Fruit fly (Drosophila melanogaster) whole organism, embryonic: ENCODE measurements around the gene lectin-28C.

Experiments used
- CG11247 ChIP-seq: fragments of 200-800 bp; sonication (Bioruptor generic); IDR thresholded peaks from 2 replicates; pipeline ENCODE4 v1.3.6; 2022; ENCODE audit warnings: missing biosample characterization, missing genetic modification characterization
- CG14014 ChIP-seq: fragments of 200-800 bp; sonication (Bioruptor generic); IDR thresholded peaks from 2 replicates; pipeline ENCODE4 v1.3.6; 2022; ENCODE audit warnings: missing biosample characterization, missing genetic modification characterization
- CG14441 ChIP-seq: fragments of 200-800 bp; sonication (Bioruptor generic); IDR thresholded peaks from 2 replicates; pipeline ENCODE4 v1.3.6; 2022; ENCODE audit warnings: missing biosample characterization, missing genetic modification characterization
- CG1529 ChIP-seq: fragments of 200-800 bp; sonication (Bioruptor generic); optimal IDR thresholded peaks from 3 replicates; lab custom pipeline; 2018; ENCODE audit warnings: missing biosample characterization, missing genetic modification characterization
- CG17186 ChIP-seq: fragments of 200-800 bp; sonication (Bioruptor generic); optimal IDR thresholded peaks from 3 replicates; lab custom pipeline; 2017; ENCODE audit warnings: missing biosample characterization, missing genetic modification reagents, missing genetic modification characterization
- CG17361 ChIP-seq: fragments of 200-800 bp; sonication (Bioruptor generic); IDR thresholded peaks from 3 replicates; pipeline ENCODE4 v1.3.6; 2022; ENCODE audit warnings: missing biosample characterization, missing genetic modification characterization
- CG17829 ChIP-seq: fragments of 200-800 bp; optimal IDR thresholded peaks from 2 replicates; lab custom pipeline; 2019; ENCODE audit warnings: missing biosample characterization, mild to moderate bottlenecking, missing genetic modification characterization, moderate library complexity
- CG17912 ChIP-seq: fragments of 200-800 bp; sonication (Bioruptor generic); optimal IDR thresholded peaks from 2 replicates; lab custom pipeline; 2018; ENCODE audit warnings: missing biosample characterization, mild to moderate bottlenecking, missing genetic modification characterization
- CG2199 ChIP-seq: fragments of 200-800 bp; sonication (Bioruptor generic); IDR thresholded peaks from 3 replicates; pipeline ENCODE4 v1.3.6; 2022; ENCODE audit warnings: missing biosample characterization, missing genetic modification characterization
- CG2202 ChIP-seq: fragments of 200-800 bp; sonication (Bioruptor generic); optimal IDR thresholded peaks from 2 replicates; lab custom pipeline; 2018; ENCODE audit warnings: missing biosample characterization, mild to moderate bottlenecking, missing genetic modification characterization
- CG32532 ChIP-seq: fragments of 200-800 bp; sonication (Bioruptor generic); IDR thresholded peaks from 2 replicates; pipeline ENCODE4 v1.3.6; 2022; ENCODE audit warnings: missing biosample characterization, missing genetic modification characterization
- CG32767 ChIP-seq: fragments of 200-800 bp; sonication (Bioruptor generic); IDR thresholded peaks from 2 replicates; pipeline ENCODE4 v1.3.6; 2022; ENCODE audit warnings: missing biosample characterization, missing genetic modification characterization
- CG3281 ChIP-seq: fragments of 200-800 bp; sonication (Bioruptor generic); optimal IDR thresholded peaks from 3 replicates; lab custom pipeline; 2017; ENCODE audit warnings: missing biosample characterization, mild to moderate bottlenecking, missing genetic modification characterization
- CG4424 ChIP-seq: fragments of 200-800 bp; sonication (Bioruptor generic); optimal IDR thresholded peaks from 3 replicates; lab custom pipeline; 2016; ENCODE audit warnings: missing biosample characterization, missing genetic modification characterization
- CG6254 ChIP-seq: fragments of 200-800 bp; sonication (Bioruptor generic); optimal IDR thresholded peaks from 3 replicates; lab custom pipeline; 2017; ENCODE audit warnings: mild to moderate bottlenecking, missing biosample characterization, missing genetic modification reagents, missing genetic modification characterization
- CG6813 ChIP-seq: fragments of 200-800 bp; sonication (Bioruptor generic); optimal IDR thresholded peaks from 2 replicates; lab custom pipeline; 2017; ENCODE audit warnings: missing biosample characterization, missing genetic modification characterization, mild to moderate bottlenecking, moderate library complexity, missing genetic modification reagents
- CG6854 ChIP-seq: fragments of 200-800 bp; sonication (Bioruptor generic); optimal IDR thresholded peaks from 3 replicates; lab custom pipeline; 2017; ENCODE audit warnings: missing biosample characterization, mild to moderate bottlenecking, missing genetic modification characterization
- CG7786 ChIP-seq: fragments of 200-800 bp; sonication (Bioruptor generic); optimal IDR thresholded peaks from 2 replicates; lab custom pipeline; 2016; ENCODE audit warnings: missing biosample characterization, missing genetic modification characterization
- CG9609 ChIP-seq: fragments of 200-800 bp; sonication (Bioruptor generic); optimal IDR thresholded peaks from 3 replicates; lab custom pipeline; 2016; ENCODE audit warnings: missing biosample characterization, missing genetic modification characterization
- CG9727 ChIP-seq: fragments of 200-800 bp; sonication (Bioruptor generic); optimal IDR thresholded peaks from 3 replicates; lab custom pipeline; 2017; ENCODE audit warnings: missing biosample characterization, mild to moderate bottlenecking, missing genetic modification characterization
- CTCF ChIP-seq: fragments of 200-800 bp; sonication (Bioruptor generic); optimal IDR thresholded peaks from 2 replicates; lab custom pipeline; 2017; ENCODE audit warnings: missing biosample characterization, mild to moderate bottlenecking, missing genetic modification characterization, moderate library complexity
- Fer1 ChIP-seq: fragments of 200-800 bp; sonication (Bioruptor generic); optimal IDR thresholded peaks from 2 replicates; lab custom pipeline; 2017; ENCODE audit warnings: missing biosample characterization, mild to moderate bottlenecking, missing genetic modification characterization
- Fer3 ChIP-seq: fragments of 200-800 bp; sonication (Bioruptor generic); optimal IDR thresholded peaks from 2 replicates; lab custom pipeline; 2018; ENCODE audit warnings: missing biosample characterization, mild to moderate bottlenecking, missing genetic modification characterization, moderate library complexity
- HLH3B ChIP-seq: fragments of 200-800 bp; sonication (Bioruptor generic); IDR thresholded peaks from 2 replicates; pipeline ENCODE4 v1.3.6; 2022; ENCODE audit warnings: missing biosample characterization, missing genetic modification characterization
- Hand ChIP-seq: fragments of 200-800 bp; sonication (Bioruptor generic); optimal IDR thresholded peaks from 2 replicates; lab custom pipeline; 2017; ENCODE audit warnings: mild to moderate bottlenecking, missing biosample characterization, missing genetic modification reagents, missing genetic modification characterization
- HmgZ ChIP-seq: fragments of 200-800 bp; sonication (Bioruptor generic); optimal IDR thresholded peaks from 2 replicates; lab custom pipeline; 2018; ENCODE audit warnings: missing biosample characterization, mild to moderate bottlenecking, missing genetic modification characterization
- Hsf ChIP-seq: fragments of 200-800 bp; sonication (Bioruptor generic); optimal IDR thresholded peaks from 3 replicates; lab custom pipeline; 2016; ENCODE audit warnings: missing biosample characterization, missing genetic modification characterization
- Neu2 ChIP-seq: fragments of 200-800 bp; sonication (Bioruptor generic); optimal IDR thresholded peaks from 3 replicates; lab custom pipeline; 2016; ENCODE audit warnings: missing biosample characterization, missing genetic modification characterization, borderline replicate concordance
- Oli ChIP-seq: fragments of 200-800 bp; sonication (Bioruptor generic); optimal IDR thresholded peaks from 2 replicates; lab custom pipeline; 2018; ENCODE audit warnings: missing biosample characterization, mild to moderate bottlenecking, missing genetic modification characterization, moderate library complexity
- Pdp1 ChIP-seq, 2 experiments: fragments of 200-800 bp; sonication (Bioruptor generic); optimal IDR thresholded peaks; 3 replicates each; lab custom pipeline; 2016; ENCODE audit warnings: missing biosample characterization in 2 of 2, missing genetic modification characterization in 2 of 2, mild to moderate bottlenecking in 1 of 2, moderate library complexity in 1 of 2
- Rx ChIP-seq: fragments of 200-800 bp; sonication (Bioruptor generic); IDR thresholded peaks from 2 replicates; pipeline ENCODE4 v1.3.6; 2022; ENCODE audit warnings: missing biosample characterization, missing genetic modification characterization
- Sox100B ChIP-seq: fragments of 200-800 bp; sonication (Bioruptor generic); optimal IDR thresholded peaks from 3 replicates; lab custom pipeline; 2018; ENCODE audit warnings: missing biosample characterization, mild to moderate bottlenecking, missing genetic modification characterization
- ara ChIP-seq: fragments of 200-800 bp; sonication (Bioruptor generic); IDR thresholded peaks from 2 replicates; pipeline ENCODE4 v1.3.6; 2022; ENCODE audit warnings: missing biosample characterization, missing genetic modification characterization
- bcd ChIP-seq: fragments of 200-800 bp; sonication (Bioruptor generic); optimal IDR thresholded peaks from 2 replicates; lab custom pipeline; 2017; ENCODE audit warnings: missing biosample characterization, mild to moderate bottlenecking, missing genetic modification characterization
- bowl ChIP-seq: fragments of 200-800 bp; sonication (Bioruptor generic); IDR thresholded peaks from 2 replicates; pipeline ENCODE4 v1.3.6; 2022; ENCODE audit warnings: missing biosample characterization, missing genetic modification characterization
- caup ChIP-seq: fragments of 200-800 bp; sonication (Bioruptor generic); optimal IDR thresholded peaks from 3 replicates; lab custom pipeline; 2017; ENCODE audit warnings: missing biosample characterization, mild to moderate bottlenecking, missing genetic modification characterization, moderate library complexity; ENCODE audit not compliant: severe bottlenecking
- chinmo ChIP-seq: fragments of 200-800 bp; sonication (Bioruptor generic); IDR thresholded peaks from 4 replicates; pipeline ENCODE4 v1.3.6; 2022; ENCODE audit warnings: missing biosample characterization, missing genetic modification characterization; ENCODE audit not compliant: partially characterized antibody
- chm ChIP-seq: fragments of 200-800 bp; sonication (Bioruptor generic); IDR thresholded peaks from 2 replicates; pipeline ENCODE4 v1.3.6; 2022; ENCODE audit warnings: missing biosample characterization, missing genetic modification characterization
- dimm ChIP-seq: fragments of 200-800 bp; sonication (Bioruptor generic); IDR thresholded peaks from 2 replicates; pipeline ENCODE4 v1.3.6; 2022; ENCODE audit warnings: missing biosample characterization, missing genetic modification characterization
- dpn ChIP-seq, 2 experiments: fragments of 200-800 bp; sonication (Bioruptor generic); optimal IDR thresholded peaks; 3 replicates each; lab custom pipeline; 2016; ENCODE audit warnings: missing biosample characterization in 2 of 2, missing genetic modification characterization in 2 of 2
- grau ChIP-seq: fragments of 200-800 bp; optimal IDR thresholded peaks from 3 replicates; lab custom pipeline; 2019; ENCODE audit warnings: missing biosample characterization, mild to moderate bottlenecking, missing genetic modification characterization, moderate library complexity
- ind ChIP-seq: fragments of 200-800 bp; sonication (Bioruptor generic); optimal IDR thresholded peaks from 3 replicates; lab custom pipeline; 2016; ENCODE audit warnings: missing biosample characterization, missing genetic modification characterization
- lmd ChIP-seq: fragments of 200-800 bp; sonication (Bioruptor generic); IDR thresholded peaks from 2 replicates; pipeline ENCODE4 v1.3.6; 2022; ENCODE audit warnings: missing biosample characterization, missing genetic modification characterization
- oc ChIP-seq: fragments of 200-800 bp; sonication (Bioruptor generic); optimal IDR thresholded peaks from 2 replicates; lab custom pipeline; 2018; ENCODE audit warnings: missing biosample characterization, mild to moderate bottlenecking, missing genetic modification characterization, moderate library complexity
- pum ChIP-seq: fragments of 200-800 bp; sonication (Bioruptor generic); optimal IDR thresholded peaks from 2 replicates; lab custom pipeline; 2016; ENCODE audit warnings: missing biosample characterization, missing genetic modification characterization
- shn ChIP-seq: fragments of 200-800 bp; sonication (Bioruptor generic); optimal IDR thresholded peaks from 3 replicates; lab custom pipeline; 2016; ENCODE audit warnings: missing biosample characterization, missing genetic modification characterization
- slou ChIP-seq: fragments of 200-800 bp; sonication (Bioruptor generic); optimal IDR thresholded peaks from 3 replicates; lab custom pipeline; 2016; ENCODE audit warnings: missing biosample characterization, missing genetic modification characterization
- sna ChIP-seq: fragments of 200-800 bp; sonication (Bioruptor generic); IDR thresholded peaks from 2 replicates; pipeline ENCODE4 v1.3.6; 2022; ENCODE audit warnings: missing biosample characterization, missing genetic modification characterization; ENCODE audit not compliant: partially characterized antibody
- sob ChIP-seq: fragments of 200-800 bp; sonication (Bioruptor generic); IDR thresholded peaks from 2 replicates; pipeline ENCODE4 v1.3.6; 2022; ENCODE audit warnings: missing biosample characterization, missing genetic modification characterization
- stc ChIP-seq: fragments of 200-800 bp; sonication (Bioruptor generic); IDR thresholded peaks from 2 replicates; pipeline ENCODE4 v1.3.6; 2022; ENCODE audit warnings: missing biosample characterization, missing genetic modification characterization

The lectin-28C gene

dm6 chr2L:7871821-7872524 lies 15.1 kb downstream of the lectin-28C start (continued):
- TF ChIP-seq Neu2 (GFP tag; lab: Kevin White, UChicago) (no peak), Hand (GFP tag; lab: Kevin White, UChicago) (peak; percentile 66), Hsf (GFP tag; lab: Kevin White, UChicago) (peak; percentile 25), stc (GFP tag; lab: Robert Waterston, UW) (no peak), grau (peak; percentile 77), CG7786 (GFP tag; lab: Kevin White, UChicago) (peak; percentile 16), CG17361 (GFP tag; lab: Robert Waterston, UW) (peak; percentile 61; the same call in 2 of the 3 replicates), CG1529 (GFP tag; lab: Kevin White, UChicago) (no peak), CG32532 (GFP tag; lab: Robert Waterston, UW) (peak; percentile 42; the same call in 1 of the 2 replicates), CG2199 (no peak), ind (GFP tag; lab: Kevin White, UChicago) (peak; percentile 20), CG9609 (GFP tag; lab: Kevin White, UChicago) (peak; percentile 18), sna (no peak), CG9727 (GFP tag; lab: Kevin White, UChicago) (peak; percentile 54), shn (GFP tag; lab: Kevin White, UChicago) (no peak), slou (GFP tag; lab: Kevin White, UChicago) (peak; percentile 46), CG14014 (GFP tag; lab: Robert Waterston, UW) (peak; percentile 69), CG6854 (GFP tag; lab: Kevin White, UChicago) (peak; percentile 39), CG17829 (tag; lab: Kevin White, UChicago) (peak; percentile 17), CG4424 (GFP tag; lab: Kevin White, UChicago) (peak; percentile 34), CG6813 (GFP tag; lab: Kevin White, UChicago) (peak; percentile 28), CG32767 (GFP tag; lab: Robert Waterston, UW) (no peak), HmgZ (peak; percentile 17), Fer3 (tag; lab: Kevin White, UChicago) (peak; percentile 49), Oli (tag; lab: Kevin White, UChicago) (peak; percentile 70), Pdp1 (GFP tag; optimal IDR thresholded peaks at IDR 0.05; lab: Kevin White, UChicago) (peak; percentile 6 to 25), Sox100B (peak; percentile 44), bcd (GFP tag; lab: Kevin White, UChicago) (peak; percentile 15), pum (GFP tag; lab: Kevin White, UChicago) (peak; percentile 27), CG11247 (GFP tag; lab: Robert Waterston, UW) (no peak), oc (tag; lab: Kevin White, UChicago) (no peak), CTCF (GFP tag; lab: Kevin White, UChicago) (no peak), sob (GFP tag; lab: Robert Waterston, UW) (peak; percentile 37; the same call in 1 of the 2 replicates), caup (GFP tag; lab: Kevin White, UChicago) (peak; percentile 58), dpn (GFP tag; optimal IDR thresholded peaks at IDR 0.05; lab: Kevin White, UChicago) (peak; percentile 34), dimm (GFP tag; lab: Robert Waterston, UW) (no peak), CG17912 (GFP tag; lab: Kevin White, UChicago) (no peak), CG3281 (GFP tag; lab: Kevin White, UChicago) (peak; percentile 67), Rx (GFP tag; lab: Robert Waterston, UW) (no peak), CG17186 (GFP tag; lab: Kevin White, UChicago) (no peak), CG2202 (tag; lab: Kevin White, UChicago) (no peak), CG6254 (GFP tag; lab: Kevin White, UChicago) (no peak), lmd (GFP tag; lab: Robert Waterston, UW) (peak; percentile 47; the same call in 1 of the 2 replicates), ara (GFP tag; lab: Robert Waterston, UW) (no peak), Fer1 (GFP tag; lab: Kevin White, UChicago) (peak; percentile 69), HLH3B (GFP tag; lab: Robert Waterston, UW) (no peak), chinmo (GFP tag; lab: Robert Waterston, UW) (0 out of 4 replicates have a peak, but pooled peaks have one; percentile 34), bowl (GFP tag; lab: Robert Waterston, UW) (no peak), chm (GFP tag; lab: Robert Waterston, UW) (no peak), CG14441 (GFP tag; lab: Robert Waterston, UW) (0 out of 2 replicates have a peak, but pooled peaks have one; percentile 10)
